Fruit fly (Drosophila melanogaster): ENCODE data around the gene CG18048.

DNA sequence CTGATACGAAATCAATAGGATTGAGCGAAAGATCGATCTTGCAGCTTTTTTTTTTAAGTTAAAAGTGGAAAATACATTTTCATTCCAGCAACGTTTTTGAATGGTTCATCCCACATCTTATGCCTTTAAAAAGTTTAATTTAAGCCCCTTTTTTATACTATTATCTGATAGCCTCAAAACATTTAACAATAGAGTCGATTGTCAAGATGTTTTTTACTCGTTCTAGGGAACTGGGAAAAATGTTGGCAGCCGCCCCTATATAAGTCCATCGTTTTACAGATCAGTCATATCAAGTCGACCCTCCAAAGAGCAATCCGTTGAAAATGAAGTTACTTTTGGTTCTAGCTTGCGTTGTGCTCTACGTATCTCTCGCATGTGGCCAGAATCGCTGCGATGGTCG is 31.6 kb downstream of the CG18048 start, which contains the start of gene CG42537:
- TF ChIP-seq vri (GFP tag; optimal IDR thresholded peaks at IDR 0.05) (no peak), CG16779 (tag; optimal IDR thresholded peaks at IDR 0.05) (no peak), CG6163 (GFP tag; IDR thresholded peaks at IDR 0.05) (no peak)
